Worm (Caenorhabditis elegans) whole organism, L1 larva: ENCODE data around the gene R08F11.1.

Source experiments
- ceh-82 ChIP-seq, 3 experiments: fragments of 150-350 bp in 1 of 3; sonication (generic microtip) in 2 of 3; optimal IDR thresholded peaks; 2 replicates each; lab custom pipeline; 2014 to 2017; ENCODE audit warnings: missing biosample characterization in 3 of 3, missing genetic modification characterization in 3 of 3
- dsc-1 ChIP-seq: sonication (generic microtip); optimal IDR thresholded peaks from 2 replicates; lab custom pipeline; 2016; ENCODE audit warnings: mild to moderate bottlenecking, missing genetic modification characterization, missing compliant biosample characterization
- fos-1 ChIP-seq: fragments of 150-350 bp; optimal IDR thresholded peaks from 2 replicates; lab custom pipeline; 2014; ENCODE audit warnings: missing biosample characterization, missing genetic modification characterization
- jun-1 ChIP-seq: fragments of 150-350 bp; optimal IDR thresholded peaks from 2 replicates; lab custom pipeline; 2014; ENCODE audit warnings: missing biosample characterization, missing genetic modification reagents, missing genetic modification characterization
- nhr-12 ChIP-seq: sonication (generic microtip); optimal IDR thresholded peaks from 2 replicates; lab custom pipeline; 2017; ENCODE audit warnings: missing biosample characterization, missing genetic modification characterization
- nhr-85 ChIP-seq: sonication (generic microtip); peaks from one replicate; lab custom pipeline; 2016; ENCODE audit warnings: missing genetic modification characterization, inconsistent platforms, missing compliant biosample characterization
- skn-1 ChIP-seq: fragments of 150-350 bp; optimal IDR thresholded peaks from 2 replicates; lab custom pipeline; 2014; ENCODE audit warnings: missing biosample characterization, missing genetic modification characterization
- snpc-4 ChIP-seq: fragments of 150-350 bp; optimal IDR thresholded peaks from 2 replicates; lab custom pipeline; 2014; ENCODE audit warnings: missing biosample characterization, missing genetic modification characterization
- unc-30 ChIP-seq: sonication (generic microtip); optimal IDR thresholded peaks from 2 replicates; lab custom pipeline; 2017; ENCODE audit warnings: missing biosample characterization, missing genetic modification characterization
- vab-15 ChIP-seq: sonication (generic microtip); optimal IDR thresholded peaks from 2 replicates; lab custom pipeline; 2017; ENCODE audit warnings: missing genotype, mild to moderate bottlenecking, missing genetic modification characterization, missing compliant biosample characterization
- ztf-11 ChIP-seq, 2 experiments: sonication (generic microtip); optimal IDR thresholded peaks; 2 replicates each; lab custom pipeline; 2016 to 2017; ENCODE audit warnings: missing genetic modification characterization in 2 of 2, missing biosample characterization in 1 of 2, missing compliant biosample characterization in 1 of 2

DNA sequence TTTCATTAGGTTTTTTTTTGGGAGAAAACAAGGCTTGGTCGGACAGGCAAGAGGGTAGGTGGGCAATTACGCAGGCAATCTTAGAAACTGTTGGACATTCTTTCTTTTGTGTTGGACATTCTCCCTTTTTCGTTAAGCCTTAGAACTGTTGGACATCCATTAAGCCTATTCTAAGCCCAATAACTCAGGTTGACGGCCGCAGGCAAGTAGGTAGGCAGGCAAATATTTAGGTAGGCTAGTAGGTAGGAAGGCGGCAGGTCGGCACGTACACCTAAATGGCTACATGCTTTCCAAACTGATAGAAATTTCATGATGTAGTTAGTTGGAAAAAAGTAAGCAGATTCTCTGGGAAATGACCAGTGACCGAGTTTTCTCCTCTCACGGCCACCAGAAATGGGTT is 48.1 kb upstream of the R08F11.1 start:
- TF ChIP-seq ztf-11 (tag; optimal IDR thresholded peaks at IDR 0.05; lab: Kevin White, UChicago) (no peak), jun-1 (tag; lab: Kevin White, UChicago) (no peak), snpc-4 (tag; lab: Kevin White, UChicago) (no peak), dsc-1 (tag; lab: Kevin White, UChicago) (no peak), skn-1 (tag; lab: Kevin White, UChicago) (no peak), nhr-12 (tag; lab: Kevin White, UChicago) (no peak), unc-30 (tag; lab: Kevin White, UChicago) (no peak), ceh-82 (tag; optimal IDR thresholded peaks at IDR 0.05; lab: Kevin White, UChicago) (no peak), nhr-85 (tag; lab: Kevin White, UChicago) (no peak), fos-1 (no peak), vab-15 (tag; lab: Kevin White, UChicago) (no peak)
